Worm (Caenorhabditis elegans) whole organism, late embryonic: ENCODE data around the gene dac-1.

Experiments used
- C08G9.2 ChIP-seq: sonication (generic microtip); optimal IDR thresholded peaks from 2 replicates; lab custom pipeline; 2016; ENCODE audit warnings: mild to moderate bottlenecking, missing genetic modification characterization, moderate library complexity, missing compliant biosample characterization
- C38D4.7 ChIP-seq: fragments of 200-800 bp; sonication (Bioruptor generic); optimal IDR thresholded peaks from 2 replicates; lab custom pipeline; 2018; ENCODE audit warnings: mild to moderate bottlenecking, missing genetic modification characterization, moderate library complexity, missing compliant biosample characterization
- T23F11.4 ChIP-seq: fragments of 200-800 bp; sonication (Bioruptor generic); optimal IDR thresholded peaks from 2 replicates; lab custom pipeline; 2018; ENCODE audit warnings: mild to moderate bottlenecking, missing genetic modification characterization, missing compliant biosample characterization
- ceh-2 ChIP-seq: sonication (generic microtip); optimal IDR thresholded peaks from 2 replicates; lab custom pipeline; 2016; ENCODE audit warnings: missing genotype, missing genetic modification characterization, missing compliant biosample characterization
- ceh-45 ChIP-seq: fragments of 200-800 bp; sonication (Bioruptor generic); IDR thresholded peaks from 2 replicates; pipeline ENCODE4 v1.3.6; 2022; ENCODE audit warnings: missing genetic modification reagents, missing genetic modification characterization, missing compliant biosample characterization
- ceh-9 ChIP-seq: sonication (generic microtip); optimal IDR thresholded peaks from 2 replicates; lab custom pipeline; 2016; ENCODE audit warnings: mild to moderate bottlenecking, missing genetic modification characterization, inconsistent platforms, missing compliant biosample characterization
- dve-1 ChIP-seq: sonication (generic microtip); optimal IDR thresholded peaks from 2 replicates; lab custom pipeline; 2017; ENCODE audit warnings: antibody characterized with exemption, mild to moderate bottlenecking, missing genetic modification characterization, missing compliant biosample characterization
- ets-4 ChIP-seq: sonication (generic microtip); optimal IDR thresholded peaks from 2 replicates; lab custom pipeline; 2016; ENCODE audit warnings: missing genetic modification characterization, missing compliant biosample characterization
- fax-1 ChIP-seq: sonication (generic microtip); optimal IDR thresholded peaks from 2 replicates; lab custom pipeline; 2016; ENCODE audit warnings: missing genotype, missing genetic modification characterization, missing compliant biosample characterization
- fkh-10 ChIP-seq: fragments of 150-350 bp; optimal IDR thresholded peaks from 2 replicates; lab custom pipeline; 2014; ENCODE audit warnings: missing biosample characterization, missing genetic modification reagents, missing genetic modification characterization
- fkh-6 ChIP-seq: sonication (generic microtip); optimal IDR thresholded peaks from 2 replicates; lab custom pipeline; 2016; ENCODE audit warnings: missing genetic modification characterization, missing compliant biosample characterization
- gmeb-2 ChIP-seq: sonication (generic microtip); optimal IDR thresholded peaks from 2 replicates; lab custom pipeline; 2016; ENCODE audit warnings: missing genetic modification characterization, inconsistent platforms, missing compliant biosample characterization
- hlh-15 ChIP-seq: sonication (generic microtip); optimal IDR thresholded peaks from 2 replicates; lab custom pipeline; 2016; ENCODE audit warnings: missing genetic modification characterization, missing compliant biosample characterization
- hlh-30 ChIP-seq: sonication (generic microtip); optimal IDR thresholded peaks from 2 replicates; lab custom pipeline; 2017; ENCODE audit warnings: antibody characterized with exemption, missing genetic modification characterization, missing compliant biosample characterization; ENCODE audit not compliant: insufficient read depth
- lim-6 ChIP-seq: sonication (generic microtip); optimal IDR thresholded peaks from 2 replicates; lab custom pipeline; 2016; ENCODE audit warnings: missing genetic modification characterization, missing compliant biosample characterization
- lin-11 ChIP-seq: fragments of 200-800 bp; sonication (Bioruptor generic); optimal IDR thresholded peaks from 2 replicates; lab custom pipeline; 2018; ENCODE audit warnings: mild to moderate bottlenecking, missing genetic modification characterization, missing compliant biosample characterization
- madf-2 ChIP-seq: sonication (generic microtip); optimal IDR thresholded peaks from 2 replicates; lab custom pipeline; 2017; ENCODE audit warnings: missing genetic modification characterization, missing compliant biosample characterization
- nfya-1 ChIP-seq: sonication (generic microtip); optimal IDR thresholded peaks from 2 replicates; lab custom pipeline; 2017; ENCODE audit warnings: missing genetic modification characterization, mild to moderate bottlenecking, missing compliant biosample characterization, antibody characterized with exemption, moderate library complexity
- nhr-11 ChIP-seq: fragments of 150-350 bp; optimal IDR thresholded peaks from 2 replicates; lab custom pipeline; 2014; ENCODE audit warnings: missing biosample characterization, missing genetic modification characterization
- nhr-232 ChIP-seq: sonication (generic microtip); optimal IDR thresholded peaks from 2 replicates; lab custom pipeline; 2016; ENCODE audit warnings: missing genetic modification characterization, missing compliant biosample characterization
- odd-2 ChIP-seq: sonication (generic microtip); optimal IDR thresholded peaks from 2 replicates; lab custom pipeline; 2017; ENCODE audit warnings: antibody characterized with exemption, mild to moderate bottlenecking, missing genetic modification characterization, missing compliant biosample characterization
- pag-3 ChIP-seq: sonication (generic microtip); optimal IDR thresholded peaks from 2 replicates; lab custom pipeline; 2016; ENCODE audit warnings: missing compliant biosample characterization, missing genetic modification characterization, borderline replicate concordance
- pat-9 ChIP-seq: fragments of 200-800 bp; sonication (Bioruptor generic); optimal IDR thresholded peaks from 2 replicates; lab custom pipeline; 2018; ENCODE audit warnings: mild to moderate bottlenecking, missing genetic modification characterization, moderate library complexity, missing compliant biosample characterization
- pha-2 ChIP-seq: sonication (generic microtip); optimal IDR thresholded peaks from 2 replicates; lab custom pipeline; 2017; ENCODE audit warnings: mild to moderate bottlenecking, missing genetic modification characterization, missing compliant biosample characterization
- pha-4 ChIP-seq: fragments of 150-350 bp; optimal IDR thresholded peaks from 2 replicates; lab custom pipeline; 2018; ENCODE audit warnings: missing biosample characterization, missing genetic modification reagents, missing genetic modification characterization
- pqm-1 ChIP-seq: sonication (generic microtip); optimal IDR thresholded peaks from 2 replicates; lab custom pipeline; 2016; ENCODE audit warnings: missing genetic modification characterization, missing compliant biosample characterization
- rnt-1 ChIP-seq: sonication (generic microtip); optimal IDR thresholded peaks from 2 replicates; lab custom pipeline; 2016; ENCODE audit warnings: missing genetic modification characterization, missing compliant biosample characterization
- sdc-2 ChIP-seq: sonication (generic microtip); optimal IDR thresholded peaks from 2 replicates; lab custom pipeline; 2016; ENCODE audit warnings: missing genotype, missing genetic modification characterization, missing compliant biosample characterization
- ttx-3 ChIP-seq: sonication (generic microtip); optimal IDR thresholded peaks from 2 replicates; lab custom pipeline; 2016; ENCODE audit warnings: missing genetic modification reagents, missing genetic modification characterization, missing compliant biosample characterization
- unc-3 ChIP-seq, 2 experiments: fragments of 200-800 bp in 1 of 2; sonication (Bioruptor generic) in 1 of 2; sonication (generic microtip) in 1 of 2; conservative IDR thresholded peaks in 1 of 2; optimal IDR thresholded peaks in 1 of 2; 2 replicates each; pipeline versions ENCODE4 v1.3.6 to Lab custom; 2016 to 2022; ENCODE audit warnings: missing compliant biosample characterization in 2 of 2, missing genetic modification characterization in 2 of 2, missing genetic modification reagents in 1 of 2
- zip-5 ChIP-seq: sonication (generic microtip); optimal IDR thresholded peaks from 2 replicates; lab custom pipeline; 2016; ENCODE audit warnings: missing genetic modification characterization, missing compliant biosample characterization
- ztf-16 ChIP-seq: sonication (generic microtip); optimal IDR thresholded peaks from 2 replicates; lab custom pipeline; 2017; ENCODE audit warnings: missing genetic modification characterization, missing compliant biosample characterization

Gene dac-1

ce11 chrIII:835713-836278 lies 19.9 kb downstream of the dac-1 start (continued):
- TF ChIP-seq C38D4.7 (GFP tag; lab: Kevin White, UChicago) (peak; percentile 61), C08G9.2 (tag; lab: Kevin White, UChicago) (peak; percentile 34), nhr-11 (tag; lab: Kevin White, UChicago) (peak; percentile 49), lin-11 (peak; percentile 57), dve-1 (peak; percentile 43), ceh-45 (GFP tag; lab: Robert Waterston, UW) (peak; percentile 70), fax-1 (tag; lab: Kevin White, UChicago) (no peak), nhr-232 (tag; lab: Kevin White, UChicago) (no peak), T23F11.4 (peak; percentile 81), pha-4 (tag; lab: Kevin White, UChicago) (no peak), ceh-9 (tag; lab: Kevin White, UChicago) (peak; percentile 22), zip-5 (tag; lab: Kevin White, UChicago) (no peak)
- TF ChIP-seq, all 69 proteins: peak for 26

ce11 chrIII:839491-839890 lies 23.5 kb downstream of the dac-1 start, which contains the start of gene dos-3:
Gene dos-3 (minus strand): TSS chrIII:839591.
- TF ChIP-seq pha-4 (tag; lab: Kevin White, UChicago): no peak
- no peak for TF ChIP-seq ztf-16
- no peak for TF ChIP-seq nfya-1 (tag; lab: Kevin White, UChicago)
- TF ChIP-seq ceh-2 (tag; lab: Kevin White, UChicago): no peak
- TF ChIP-seq gmeb-2 (tag; lab: Kevin White, UChicago): no peak
- TF ChIP-seq odd-2 (tag; lab: Kevin White, UChicago): no peak
- no peak for TF ChIP-seq pat-9 (tag; lab: Kevin White, UChicago)
- TF ChIP-seq pag-3 (tag; lab: Kevin White, UChicago): no peak

- TF ChIP-seq pha-2 (tag; lab: Kevin White, UChicago): no peak
Measured at ce11 chrIII:841177-841576, 25.2 kb downstream of the dac-1 start, which contains the start of gene K02F3.9. Gene K02F3.9 (minus strand): TSS chrIII:841366.

- no peak for TF ChIP-seq zip-5 (tag; lab: Kevin White, UChicago)
- TF ChIP-seq nhr-232 (tag; lab: Kevin White, UChicago): no peak
- TF ChIP-seq unc-3 (GFP tag; conservative IDR thresholded peaks at IDR 0.05; lab: Robert Waterston, UW): no peak
- TF ChIP-seq unc-3 (tag; optimal IDR thresholded peaks at IDR 0.05; lab: Kevin White, UChicago): no peak
- TF ChIP-seq fkh-6 (tag; lab: Kevin White, UChicago): no peak
- TF ChIP-seq pqm-1 (tag; lab: Kevin White, UChicago): no peak
- no peak for TF ChIP-seq pha-2 (tag; lab: Kevin White, UChicago)
- no peak for TF ChIP-seq ttx-3 (tag; lab: Kevin White, UChicago)
- TF ChIP-seq hlh-30 (tag; lab: Kevin White, UChicago): no peak
- no peak for TF ChIP-seq hlh-15 (tag; lab: Kevin White, UChicago)
- no peak for TF ChIP-seq rnt-1 (tag; lab: Kevin White, UChicago)
- TF ChIP-seq sdc-2: no peak
- TF ChIP-seq fkh-10 (GFP tag; lab: Kevin White, UChicago): no peak
- no peak for TF ChIP-seq madf-2 (tag; lab: Kevin White, UChicago)
- no peak for TF ChIP-seq lim-6 (tag; lab: Kevin White, UChicago)
- TF ChIP-seq ets-4 (tag; lab: Kevin White, UChicago): no peak
Measured at ce11 chrIII:842630-843029, 26.7 kb downstream of the dac-1 start, which contains the start of gene far-8. Gene far-8 (plus strand): TSS chrIII:842930.

- TF ChIP-seq nfya-1 (tag; lab: Kevin White, UChicago) (peak; percentile 31), pqm-1 (tag; lab: Kevin White, UChicago) (no peak), unc-3 (GFP tag; conservative IDR thresholded peaks at IDR 0.05; lab: Robert Waterston, UW) (no peak), unc-3 (tag; optimal IDR thresholded peaks at IDR 0.05; lab: Kevin White, UChicago) (no peak), fkh-6 (tag; lab: Kevin White, UChicago) (peak; percentile 16)
Measured at ce11 chrIII:843999-844398, 28.1 kb downstream of the dac-1 start.
